Worm (Caenorhabditis elegans): ENCODE measurements around the gene ace-1.

DNA sequence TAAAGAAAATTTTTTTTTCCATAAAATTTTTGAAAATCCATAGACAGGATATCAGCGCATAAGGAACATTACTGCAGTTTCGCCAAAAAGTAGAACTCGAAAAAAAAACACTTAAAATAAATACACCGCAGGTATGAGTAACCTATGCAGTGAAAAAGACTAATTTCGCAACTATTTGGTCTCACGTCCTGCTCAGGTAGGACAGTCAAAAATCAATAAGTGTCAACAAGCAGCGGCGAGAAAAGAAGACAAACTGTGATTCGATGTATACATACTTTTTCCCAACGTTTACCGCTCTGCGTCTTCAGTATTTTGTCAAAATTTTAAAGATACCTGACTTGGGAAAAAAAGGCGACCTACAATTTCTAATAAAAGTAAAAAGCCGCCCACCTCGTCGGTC, 44.9 kb downstream of the ace-1 start:
- TF ChIP-seq lin-26 (GFP tag; IDR thresholded peaks at IDR 0.05) (no peak), snpc-4 (GFP tag; optimal IDR thresholded peaks at IDR 0.05) (no peak), snpc-4 (tag; optimal IDR thresholded peaks at IDR 0.05) (no peak), rcor-1 (GFP tag; IDR thresholded peaks at IDR 0.05) (no peak), aptf-2 (GFP tag; conservative IDR thresholded peaks at IDR 0.05) (no peak), F23B12.7 (tag; optimal IDR thresholded peaks at IDR 0.05; ENCODE audit: insufficient read depth) (no peak), hsf-1 (GFP tag; IDR thresholded peaks at IDR 0.05) (no peak), F49E8.2 (tag; optimal IDR thresholded peaks at IDR 0.05; ENCODE audit: insufficient read depth) (no peak), nfya-1 (tag; optimal IDR thresholded peaks at IDR 0.05; ENCODE audit: borderline replicate concordance, insufficient read depth) (no peak), rec-8 (tag; optimal IDR thresholded peaks at IDR 0.05) (no peak), atf-7 (tag; optimal IDR thresholded peaks at IDR 0.05) (no peak), ztf-18 (tag; optimal IDR thresholded peaks at IDR 0.05) (no peak), let-526 (GFP tag; IDR thresholded peaks at IDR 0.05) (no peak)

Data from whole organism, young adult.